Worm (Caenorhabditis elegans): ENCODE data around the gene cpna-5.
A peak's percentile ranks its signal among the peaks of the same experiment; 100 is the strongest.

ce11 chrII:7676307-7676905 is 42.0 kb downstream of the cpna-5 start:
- TF ChIP-seq flt-1 (GFP tag; IDR thresholded peaks at IDR 0.05) (no peak), hmbx-1 (tag; optimal IDR thresholded peaks at IDR 0.05) (no peak), tbx-11 (GFP tag; IDR thresholded peaks at IDR 0.05) (0 out of 2 replicates have a peak, but pooled peaks have one; percentile 37), ama-1 (optimal IDR thresholded peaks at IDR 0.05) (no peak), tra-4 (tag; optimal IDR thresholded peaks at IDR 0.05) (no peak)
